Fruit fly (Drosophila melanogaster) whole organism, larva: ENCODE results near the gene CG14609.

Experiments
- noc ChIP-seq: fragments of 200-800 bp; sonication (Bioruptor generic); optimal IDR thresholded peaks from 3 replicates; lab custom pipeline; 2019; ENCODE audit warnings: missing biosample characterization, mild to moderate bottlenecking, missing genetic modification characterization, moderate library complexity

CG14609 gene

DNA sequence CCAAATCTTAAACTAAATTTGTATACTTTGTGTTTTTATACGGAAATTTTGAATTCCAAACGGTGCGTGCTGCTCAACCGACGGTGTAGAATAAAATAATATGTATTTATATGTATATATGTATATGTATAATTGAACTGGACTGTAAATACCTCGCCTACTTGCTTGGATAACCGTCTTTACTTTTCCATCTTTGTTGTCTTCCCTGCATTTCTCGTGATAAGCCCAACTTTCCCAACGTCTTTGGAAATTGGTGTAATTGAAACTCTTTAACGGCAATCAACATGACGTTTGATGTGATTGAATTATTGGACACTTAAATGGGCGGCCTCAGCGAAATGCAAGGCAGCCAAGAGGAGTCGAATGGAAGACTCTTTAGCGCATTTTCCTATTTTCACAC, 7.6 kb downstream of the CG14609 start, which contains the start of gene CG1288:
CG1288 (minus strand) TSS at position 101 of the 400 bp plus-strand sequence.
- TF ChIP-seq noc (tag; lab: Kevin White, UChicago), result no peak

DNA sequence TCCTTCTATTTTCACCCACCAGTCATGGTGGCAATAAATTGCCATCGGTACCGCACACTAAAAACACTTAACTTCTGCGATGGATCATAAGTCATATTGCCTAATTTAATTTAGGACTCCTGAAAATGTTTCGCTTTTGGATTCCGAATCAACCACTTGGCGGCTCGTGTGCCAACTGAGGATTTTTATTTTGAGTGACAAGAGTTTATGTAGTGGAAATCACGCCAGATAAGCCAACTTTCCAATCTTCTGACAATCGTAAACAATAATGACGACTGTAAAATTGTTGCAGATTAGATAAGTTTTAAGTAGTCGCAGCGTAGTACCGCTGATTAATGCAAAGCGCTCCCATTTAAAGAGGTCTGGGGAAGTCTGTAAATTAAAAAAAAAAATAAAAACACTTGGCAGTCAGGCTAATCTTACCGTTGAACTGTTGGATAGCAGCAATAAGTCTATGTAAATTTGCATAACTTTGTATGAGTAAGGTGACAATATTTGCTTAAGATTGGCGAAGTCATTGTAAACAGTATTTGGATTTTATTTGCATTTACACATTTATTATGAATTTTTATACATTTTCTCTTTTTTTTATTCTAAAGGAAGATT, 16.3 kb downstream of the CG14609 start, which contains the start of gene CG14606:
CG14606 (minus strand) TSS at position 160 of the 606 bp plus-strand sequence.
- peak; percentile 88 for TF ChIP-seq noc (tag; lab: Kevin White, UChicago)

DNA sequence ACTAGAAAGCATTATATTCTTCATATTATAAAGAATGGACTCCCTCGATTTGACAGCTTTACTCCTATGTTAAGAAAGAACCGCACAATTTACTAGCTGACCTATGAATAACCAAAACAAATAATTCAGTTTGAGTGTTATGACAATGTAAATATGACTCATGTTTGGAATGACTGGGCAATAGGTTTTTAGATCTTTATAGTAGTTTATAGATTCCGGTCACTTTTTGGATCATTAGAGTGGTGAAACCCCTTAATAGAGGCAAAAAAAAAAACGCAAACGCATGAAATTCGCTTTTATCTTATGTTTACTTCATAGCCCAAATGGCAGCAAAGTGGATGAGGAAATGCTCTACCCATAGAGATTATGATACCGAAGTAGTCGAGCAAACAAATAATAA, 18.8 kb downstream of the CG14609 start, which contains the start of gene CG14605:
CG14605 (minus strand) TSS at position 101 of the 400 bp plus-strand sequence.
- no peak for TF ChIP-seq noc (tag; lab: Kevin White, UChicago)

DNA sequence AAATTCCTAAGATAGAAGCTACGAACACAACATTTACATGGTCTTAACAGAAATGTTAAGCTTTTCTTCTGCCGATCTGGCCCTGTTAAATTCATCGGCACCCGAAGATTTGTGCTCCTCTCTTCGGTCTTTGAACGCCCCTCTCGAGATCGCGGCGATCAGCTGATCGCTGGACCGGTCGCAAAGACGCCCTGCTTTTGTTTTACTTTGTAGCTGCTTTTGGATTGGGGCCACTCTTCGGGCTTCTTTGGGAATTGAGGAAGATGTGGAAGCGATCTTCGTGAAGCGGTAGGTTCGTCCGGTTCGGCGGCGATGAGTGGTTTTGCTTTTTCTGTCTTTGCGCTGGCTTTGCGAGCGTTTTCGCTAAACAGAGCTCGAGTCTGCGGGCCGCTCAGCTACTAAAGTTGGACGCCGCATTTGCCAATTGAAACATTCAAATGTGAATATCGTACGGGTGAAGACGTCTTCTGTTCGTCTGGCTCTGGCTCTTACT, 23.2 kb downstream of the CG14609 start, which contains the start of gene thw:
thw (plus strand) TSS at position 443 of the 493 bp plus-strand sequence.
- TF ChIP-seq noc (tag; lab: Kevin White, UChicago), result no peak

DNA sequence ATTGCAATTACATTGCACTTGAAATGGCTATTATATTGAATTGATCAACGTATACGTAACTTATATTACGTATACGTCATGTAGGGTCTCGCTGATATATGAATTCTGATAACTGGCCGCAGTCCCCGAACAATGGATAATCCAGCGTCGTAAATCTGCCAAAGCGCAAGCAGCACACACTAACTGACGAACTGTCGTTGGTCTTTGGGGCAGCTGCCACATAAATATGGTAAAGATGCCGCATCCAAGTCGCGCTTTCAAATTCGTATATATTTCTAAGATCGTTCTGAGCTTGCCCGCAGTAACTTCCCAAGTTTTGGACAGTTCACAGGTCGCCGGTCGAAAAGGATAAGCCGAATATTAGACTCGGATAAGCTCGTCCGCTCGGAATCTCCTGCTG, 40.7 kb downstream of the CG14609 start, which contains the start of gene CG14607:
CG14607 (plus strand) TSS at position 301 of the 400 bp plus-strand sequence.
- TF ChIP-seq noc (tag; lab: Kevin White, UChicago), result no peak

DNA sequence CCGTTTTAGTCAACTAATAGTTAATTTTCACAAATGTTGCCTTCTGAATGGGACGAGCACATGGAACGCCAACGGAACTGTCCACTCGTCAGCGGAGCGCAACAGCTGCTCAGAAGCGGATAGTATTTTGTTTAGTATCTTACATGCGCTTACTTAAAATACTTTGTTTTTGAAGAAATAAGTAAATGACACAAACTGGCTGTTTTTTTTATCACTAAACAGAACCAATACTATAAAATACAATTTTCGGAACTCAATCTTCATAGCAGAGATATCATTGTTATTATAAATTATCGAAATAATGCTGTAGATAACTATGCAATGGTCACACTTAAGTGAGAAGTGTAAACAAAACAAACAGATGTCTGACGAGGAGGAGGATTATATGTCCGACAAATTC, 46.1 kb downstream of the CG14609 start, which contains the start of the genes Noc3 and CG10053:
Noc3 (minus strand) TSS at position 81 of the 400 bp plus-strand sequence.
CG10053 (plus strand) TSS at position 202 of the 400 bp plus-strand sequence.
- TF ChIP-seq noc (tag; lab: Kevin White, UChicago), result no peak

DNA sequence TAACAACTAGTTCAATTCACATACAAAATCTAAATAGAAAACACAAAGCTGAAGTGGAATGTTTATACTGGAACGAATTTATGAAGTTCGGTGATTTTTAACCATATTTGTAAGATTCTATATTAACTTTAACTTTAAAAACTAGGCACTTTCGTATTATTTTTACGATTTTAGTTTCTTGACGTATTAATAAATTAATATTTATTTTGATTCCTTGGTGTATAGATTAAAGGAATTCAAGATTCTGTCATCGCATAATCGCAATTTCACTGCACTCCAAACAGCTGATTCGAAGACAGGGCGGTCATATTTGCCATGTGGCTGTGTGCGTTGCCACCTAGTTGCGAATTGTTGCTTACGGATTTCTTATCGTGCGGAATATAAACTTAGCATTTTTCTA, 48.7 kb downstream of the CG14609 start, which contains the start of the genes CG1227 and Dtwd2:
CG1227 (minus strand) TSS at position 279 of the 400 bp plus-strand sequence.
Dtwd2 (plus strand) TSS at position 336 of the 400 bp plus-strand sequence.
- peak; percentile 94 for TF ChIP-seq noc (tag; lab: Kevin White, UChicago)

DNA sequence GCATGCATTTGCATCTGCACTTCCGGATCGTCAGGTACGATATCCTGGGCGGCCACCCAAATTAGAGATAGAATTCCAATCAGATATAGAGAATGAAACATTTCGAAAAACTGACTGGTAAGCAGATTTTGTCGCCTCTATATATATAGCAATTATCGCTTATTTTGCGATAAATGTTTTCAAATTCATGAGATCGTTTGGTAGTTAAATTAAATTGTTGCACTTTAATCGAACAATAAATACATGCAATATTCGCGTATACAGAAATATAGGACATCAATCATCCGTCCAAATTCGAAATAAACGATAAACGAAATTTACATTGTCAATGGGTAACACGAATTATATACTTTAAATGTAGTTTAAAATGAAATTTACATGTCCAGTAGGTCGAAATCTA, 51.1 kb downstream of the CG14609 start, which contains the start of gene Obp84a:
Obp84a (minus strand) TSS at position 101 of the 400 bp plus-strand sequence.
- no peak for TF ChIP-seq noc (tag; lab: Kevin White, UChicago)
